Worm (Caenorhabditis elegans) whole organism, L3 larva: ENCODE data around the gene gtl-2.

ENCODE experiments used
- ZK546.5 ChIP-seq: sonication (generic microtip); optimal IDR thresholded peaks from 2 replicates; lab custom pipeline; 2017; ENCODE audit warnings: missing biosample characterization, missing genetic modification characterization
- ama-1 ChIP-seq: fragments of 150-350 bp; optimal IDR thresholded peaks from 2 replicates; lab custom pipeline; 2018
- eor-1 ChIP-seq, 2 experiments: fragments of 150-350 bp; optimal IDR thresholded peaks; 2 replicates each; lab custom pipeline; 2014 to 2018; ENCODE audit warnings: missing biosample characterization in 2 of 2, missing genetic modification characterization in 2 of 2
- mdl-1 ChIP-seq: fragments of 150-350 bp; optimal IDR thresholded peaks from 2 replicates; lab custom pipeline; 2014; ENCODE audit warnings: missing biosample characterization, missing genetic modification characterization
- nhr-11 ChIP-seq: fragments of 150-350 bp; optimal IDR thresholded peaks from 2 replicates; lab custom pipeline; 2014; ENCODE audit warnings: missing biosample characterization, missing genetic modification characterization
- nhr-77 ChIP-seq: fragments of 150-350 bp; optimal IDR thresholded peaks from 2 replicates; lab custom pipeline; 2014; ENCODE audit warnings: missing biosample characterization, missing genetic modification characterization
- skn-1 ChIP-seq: fragments of 150-350 bp; optimal IDR thresholded peaks from 2 replicates; lab custom pipeline; 2014; ENCODE audit warnings: missing biosample characterization, missing genetic modification characterization
- snpc-4 ChIP-seq: fragments of 150-350 bp; optimal IDR thresholded peaks from 2 replicates; lab custom pipeline; 2014; ENCODE audit warnings: missing biosample characterization, missing genetic modification characterization
- tbx-2 ChIP-seq: sonication (generic microtip); optimal IDR thresholded peaks from 2 replicates; lab custom pipeline; 2016; ENCODE audit warnings: mild to moderate bottlenecking, missing genetic modification characterization, missing compliant biosample characterization
- ztf-11 ChIP-seq: fragments of 150-350 bp; optimal IDR thresholded peaks from 2 replicates; lab custom pipeline; 2014; ENCODE audit warnings: missing biosample characterization, missing genetic modification characterization

DNA sequence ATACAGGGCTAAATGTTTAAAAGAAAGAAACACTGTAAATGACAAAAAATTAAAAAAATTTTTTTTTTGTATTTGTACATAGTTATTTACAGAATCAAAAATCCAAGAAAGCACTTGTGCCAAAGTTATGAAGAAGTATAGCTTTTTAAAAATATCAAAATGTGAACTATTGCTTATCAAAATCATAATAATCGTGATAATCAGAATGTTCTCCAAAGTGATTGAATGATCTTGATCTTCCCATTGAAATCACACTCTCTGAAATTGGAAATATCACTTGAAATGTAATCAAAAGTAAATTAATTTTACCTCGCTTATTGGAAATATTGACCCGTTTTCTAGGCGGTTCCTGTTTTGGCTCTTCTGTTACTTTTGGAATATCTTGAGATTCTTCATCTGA is 46.7 kb upstream of the gtl-2 start:
- no peak for TF ChIP-seq ZK546.5
- no peak for TF ChIP-seq mdl-1 (tag; lab: Kevin White, UChicago)
- TF ChIP-seq nhr-77 (tag; lab: Kevin White, UChicago), result no peak
- no peak for TF ChIP-seq tbx-2
- TF ChIP-seq snpc-4, result no peak
- TF ChIP-seq eor-1 (tag; optimal IDR thresholded peaks at IDR 0.05; lab: Kevin White, UChicago), result no peak
- no peak for TF ChIP-seq skn-1 (tag; lab: Kevin White, UChicago)
- TF ChIP-seq ama-1, result no peak
- no peak for TF ChIP-seq ztf-11
- no peak for TF ChIP-seq nhr-11 (tag; lab: Kevin White, UChicago)
